Worm (Caenorhabditis elegans): ENCODE results near the gene srbc-84.

The srbc-84 gene

ce11 chrV:16300276-16300675 is 1.5 kb downstream of the srbc-84 start, which contains the start of gene srbc-82:
srbc-82 (plus strand) TSS chrV:16300576.
- TF ChIP-seq isw-1 (GFP tag; IDR thresholded peaks at IDR 0.05) (no peak), efl-3 (GFP tag; optimal IDR thresholded peaks at IDR 0.05) (no peak), ama-1 (optimal IDR thresholded peaks at IDR 0.05) (no peak), nhr-71 (tag; optimal IDR thresholded peaks at IDR 0.05) (no peak), ceh-82 (tag; optimal IDR thresholded peaks at IDR 0.05) (no peak), fos-1 (tag; optimal IDR thresholded peaks at IDR 0.05) (no peak), unc-98 (GFP tag; IDR thresholded peaks at IDR 0.05) (no peak), lin-39 (tag; optimal IDR thresholded peaks at IDR 0.05) (no peak), sptf-1 (tag; optimal IDR thresholded peaks at IDR 0.05) (no peak), sox-4 (tag; optimal IDR thresholded peaks at IDR 0.05) (no peak), ceh-88 (GFP tag; IDR thresholded peaks at IDR 0.05) (no peak), elt-2 (tag; optimal IDR thresholded peaks at IDR 0.05) (no peak), nhr-47 (tag; optimal IDR thresholded peaks at IDR 0.05) (no peak), zip-4 (GFP tag; optimal IDR thresholded peaks at IDR 0.05) (no peak), unc-62 (GFP tag; optimal IDR thresholded peaks at IDR 0.05) (no peak)

- TF ChIP-seq nhr-71 (tag; optimal IDR thresholded peaks at IDR 0.05) (no peak), lin-14 (GFP tag; optimal IDR thresholded peaks at IDR 0.05) (no peak), C04F5.9 (tag; optimal IDR thresholded peaks at IDR 0.05) (no peak), egl-13 (tag; optimal IDR thresholded peaks at IDR 0.05) (no peak), efl-1 (optimal IDR thresholded peaks at IDR 0.05) (no peak), efl-1 (GFP tag; optimal IDR thresholded peaks at IDR 0.05 in 1 of 2) (peak in 1 of 2 experiments; percentile 31), pqm-1 (tag; optimal IDR thresholded peaks at IDR 0.05) (no peak), nhr-28 (tag; optimal IDR thresholded peaks at IDR 0.05) (no peak), zip-4 (GFP tag; optimal IDR thresholded peaks at IDR 0.05) (no peak), C16A3.4 (tag; optimal IDR thresholded peaks at IDR 0.05) (no peak), lin-15B (tag; optimal IDR thresholded peaks at IDR 0.05) (no peak), elt-2 (tag; optimal IDR thresholded peaks at IDR 0.05) (peak; percentile 43), lin-13 (GFP tag; optimal IDR thresholded peaks at IDR 0.05) (no peak), unc-130 (tag; optimal IDR thresholded peaks at IDR 0.05) (no peak)
Measured at ce11 chrV:16302439-16302838, 3.7 kb downstream of the srbc-84 start, which contains the start of the genes C31A11.13 and oac-6. C31A11.13 (minus strand) TSS chrV:16302551. oac-6 (plus strand) TSS chrV:16302717.

DNA sequence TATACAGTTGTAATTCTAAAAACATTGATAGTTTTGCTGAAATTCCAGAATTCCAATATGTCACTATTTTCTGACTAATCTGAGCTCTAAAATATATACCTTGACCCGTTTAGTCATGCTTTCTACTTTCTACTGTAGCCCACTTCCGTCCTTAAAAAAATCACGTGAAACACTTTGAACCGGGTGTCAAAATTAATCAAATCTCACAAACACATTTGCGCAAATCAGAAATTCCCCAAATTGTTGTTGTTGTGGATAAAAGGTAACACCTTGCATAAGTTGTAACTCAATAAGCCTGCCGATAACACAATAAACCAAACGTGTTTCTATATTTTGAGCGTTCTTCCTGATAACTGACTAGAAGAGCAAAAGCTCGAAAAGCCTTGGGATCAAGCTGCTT is 8.5 kb downstream of the srbc-84 start, which contains the start of gene srxa-7:
Gene srxa-7, plus strand, starts transcription at position 301 of the 400 bp plus-strand sequence.
- TF ChIP-seq nhr-47 (tag; optimal IDR thresholded peaks at IDR 0.05) (no peak), nhr-11 (tag; optimal IDR thresholded peaks at IDR 0.05) (no peak), ztf-4 (tag; optimal IDR thresholded peaks at IDR 0.05) (no peak), aly-2 (tag; optimal IDR thresholded peaks at IDR 0.05) (no peak), mdl-1 (tag; optimal IDR thresholded peaks at IDR 0.05) (no peak), ceh-63 (GFP tag; optimal IDR thresholded peaks at IDR 0.05) (no peak), dpl-1 (GFP tag; optimal IDR thresholded peaks at IDR 0.05) (no peak), snu-23 (GFP tag; optimal IDR thresholded peaks at IDR 0.05) (no peak), elt-3 (tag; optimal IDR thresholded peaks at IDR 0.05) (no peak), lir-3 (tag; optimal IDR thresholded peaks at IDR 0.05; ENCODE audit: poor library complexity) (no peak), efl-1 (optimal IDR thresholded peaks at IDR 0.05) (no peak), efl-1 (GFP tag; optimal IDR thresholded peaks at IDR 0.05 in 1 of 2) (no peak), nhr-19 (GFP tag; conservative IDR thresholded peaks at IDR 0.05) (no peak)

DNA sequence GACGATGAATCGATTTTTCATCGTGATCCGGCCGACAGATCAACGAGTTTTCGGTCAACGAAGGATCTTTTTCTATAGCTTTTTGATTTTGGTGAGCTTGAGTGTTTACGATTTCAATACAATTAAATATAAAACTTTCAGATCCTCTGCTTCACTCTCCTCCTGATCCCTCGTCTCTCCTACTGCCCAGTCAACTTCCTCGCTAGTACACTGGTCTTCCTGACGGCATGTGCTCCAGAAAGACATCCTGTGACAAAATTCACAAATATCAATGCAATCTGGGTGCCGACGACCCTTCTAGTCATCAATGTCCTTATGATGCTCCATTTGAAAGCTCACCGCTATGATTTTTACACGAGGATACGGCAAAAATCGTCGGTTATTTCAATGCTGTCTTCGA is 9.6 kb downstream of the srbc-84 start:
- TF ChIP-seq lin-13 (GFP tag; optimal IDR thresholded peaks at IDR 0.05) (no peak), C04F5.9 (tag; optimal IDR thresholded peaks at IDR 0.05) (no peak), irx-1 (tag; optimal IDR thresholded peaks at IDR 0.05) (no peak), egl-13 (tag; optimal IDR thresholded peaks at IDR 0.05) (no peak), rnt-1 (tag; optimal IDR thresholded peaks at IDR 0.05) (no peak), nhr-20 (tag; optimal IDR thresholded peaks at IDR 0.05) (no peak), isw-1 (GFP tag; IDR thresholded peaks at IDR 0.05) (no peak), ceh-63 (GFP tag; optimal IDR thresholded peaks at IDR 0.05) (no peak), ama-1 (optimal IDR thresholded peaks at IDR 0.05) (no peak), unc-86 (tag; optimal IDR thresholded peaks at IDR 0.05) (no peak)
